Fruit fly (Drosophila melanogaster): ENCODE data around the gene Marcal1.

dm6 chr2L:4998260-4998560, 42.9 kb downstream of the Marcal1 start:
- TF ChIP-seq CG8478 (optimal IDR thresholded peaks at IDR 0.05) (no peak), CTCF (optimal IDR thresholded peaks at IDR 0.05) (no peak)

Data from S2 (cell line).